Worm (Caenorhabditis elegans) whole organism, young adult: ENCODE measurements around the gene C06G4.4.

Experiments used
- B0035.1 ChIP-seq: sonication (generic microtip); optimal IDR thresholded peaks from 2 replicates; lab custom pipeline; 2016; ENCODE audit warnings: missing genetic modification characterization, mild to moderate bottlenecking, missing compliant biosample characterization, missing genotype, missing genetic modification reagents
- C17E4.6 ChIP-seq: fragments of 200-800 bp; sonication (Bioruptor generic); IDR thresholded peaks from 2 replicates; pipeline ENCODE4 v1.3.6; 2022; ENCODE audit warnings: missing genetic modification reagents, missing genetic modification characterization, missing compliant biosample characterization
- F33H1.4 ChIP-seq: fragments of 200-800 bp; sonication (Bioruptor generic); IDR thresholded peaks from 2 replicates; pipeline ENCODE4 v1.3.6; 2022; ENCODE audit warnings: missing genetic modification reagents, missing genetic modification characterization, missing compliant biosample characterization
- F37B4.10 ChIP-seq: fragments of 200-800 bp; sonication (Bioruptor generic); IDR thresholded peaks from 2 replicates; pipeline ENCODE4 v1.3.6; 2022; ENCODE audit warnings: missing genetic modification characterization, missing compliant biosample characterization
- F39B2.1 ChIP-seq: fragments of 200-800 bp; sonication (Bioruptor generic); IDR thresholded peaks from 2 replicates; pipeline ENCODE4 v1.3.6; 2022; ENCODE audit warnings: missing genetic modification reagents, missing genetic modification characterization, missing compliant biosample characterization
- F49E8.2 ChIP-seq: sonication (generic microtip); optimal IDR thresholded peaks from 3 replicates; lab custom pipeline; 2017; ENCODE audit warnings: missing genetic modification characterization, mild to moderate bottlenecking, missing compliant biosample characterization, antibody characterized with exemption, moderate library complexity; ENCODE audit not compliant: insufficient read depth
- F57A8.1 ChIP-seq: fragments of 200-800 bp; sonication (Bioruptor generic); optimal IDR thresholded peaks from 2 replicates; lab custom pipeline; 2018; ENCODE audit warnings: mild to moderate bottlenecking, missing genetic modification characterization, moderate library complexity, missing compliant biosample characterization
- K11D2.4 ChIP-seq: fragments of 200-800 bp; sonication (Bioruptor generic); IDR thresholded peaks from 2 replicates; pipeline ENCODE4 v1.3.6; 2022; ENCODE audit warnings: missing genetic modification reagents, missing genetic modification characterization, missing compliant biosample characterization
- Y53G8AR.9 ChIP-seq: fragments of 200-800 bp; sonication (Bioruptor generic); conservative IDR thresholded peaks from 2 replicates; pipeline ENCODE4 v1.3.6; 2022; ENCODE audit warnings: missing genetic modification reagents, missing genetic modification characterization, missing compliant biosample characterization
- Y67H2A.10 ChIP-seq: fragments of 200-800 bp; sonication (Bioruptor generic); conservative IDR thresholded peaks from 2 replicates; pipeline ENCODE4 v1.3.6; 2022; ENCODE audit warnings: missing genetic modification reagents, missing genetic modification characterization, missing compliant biosample characterization
- ama-1 ChIP-seq, 3 experiments: fragments of 150-350 bp in 1 of 3; sonication (generic microtip) in 2 of 3; optimal IDR thresholded peaks; 2 replicates each; lab custom pipeline; 2014 to 2018; ENCODE audit warnings: missing biosample characterization in 2 of 3, missing genetic modification characterization in 2 of 3, missing genetic modification reagents in 2 of 3
- aptf-2 ChIP-seq: fragments of 200-800 bp; sonication (Bioruptor generic); conservative IDR thresholded peaks from 2 replicates; pipeline ENCODE4 v1.3.6; 2022; ENCODE audit warnings: missing genetic modification reagents, missing genetic modification characterization, missing compliant biosample characterization
- atf-7 ChIP-seq: sonication (generic microtip); optimal IDR thresholded peaks from 2 replicates; lab custom pipeline; 2017; ENCODE audit warnings: mild to moderate bottlenecking, missing genetic modification characterization, missing compliant biosample characterization
- attf-6 ChIP-seq: fragments of 200-800 bp; sonication (Bioruptor generic); IDR thresholded peaks from 2 replicates; pipeline ENCODE4 v1.3.6; 2022; ENCODE audit warnings: missing genetic modification reagents, missing genetic modification characterization, missing compliant biosample characterization
- cebp-1 ChIP-seq, 2 experiments: fragments of 200-800 bp in 1 of 2; sonication (Bioruptor generic) in 1 of 2; sonication (generic microtip) in 1 of 2; IDR thresholded peaks in 1 of 2; optimal IDR thresholded peaks in 1 of 2; 2 replicates each; pipeline versions ENCODE4 v1.3.6 to Lab custom; 2017 to 2022; ENCODE audit warnings: missing compliant biosample characterization in 2 of 2, missing genetic modification characterization in 2 of 2, mild to moderate bottlenecking in 1 of 2, missing genetic modification reagents in 1 of 2, moderate library complexity in 1 of 2
- ceh-100 ChIP-seq: fragments of 200-800 bp; sonication (Bioruptor generic); IDR thresholded peaks from 2 replicates; pipeline ENCODE4 v1.3.6; 2022; ENCODE audit warnings: missing genetic modification reagents, missing genetic modification characterization, missing compliant biosample characterization
- chd-7 ChIP-seq: sonication (generic microtip); optimal IDR thresholded peaks from 2 replicates; lab custom pipeline; 2016; ENCODE audit warnings: mild to moderate bottlenecking, missing genetic modification characterization, moderate library complexity, missing compliant biosample characterization
- die-1 ChIP-seq: sonication (generic microtip); optimal IDR thresholded peaks from 2 replicates; lab custom pipeline; 2016; ENCODE audit warnings: missing genotype, mild to moderate bottlenecking, missing genetic modification characterization, missing compliant biosample characterization
- dpl-1 ChIP-seq: fragments of 150-350 bp; optimal IDR thresholded peaks from 2 replicates; lab custom pipeline; 2014; ENCODE audit warnings: missing biosample characterization, missing genetic modification reagents, missing genetic modification characterization
- egl-44 ChIP-seq: fragments of 200-800 bp; sonication (Bioruptor generic); IDR thresholded peaks from 2 replicates; pipeline ENCODE4 v1.3.6; 2022; ENCODE audit warnings: missing genetic modification reagents, missing genetic modification characterization, missing compliant biosample characterization
- egrh-3 ChIP-seq: fragments of 200-800 bp; sonication (Bioruptor generic); IDR thresholded peaks from 2 replicates; pipeline ENCODE4 v1.3.6; 2022; ENCODE audit warnings: missing genetic modification reagents, missing genetic modification characterization, missing compliant biosample characterization
- hrde-1 ChIP-seq: sonication (generic microtip); optimal IDR thresholded peaks from 2 replicates; lab custom pipeline; 2016; ENCODE audit warnings: missing genetic modification characterization, mild to moderate bottlenecking, missing compliant biosample characterization, moderate library complexity, missing genotype, missing genetic modification reagents, borderline replicate concordance
- hsf-1 ChIP-seq: fragments of 200-800 bp; sonication (Bioruptor generic); IDR thresholded peaks from 2 replicates; pipeline ENCODE4 v1.3.6; 2022; ENCODE audit warnings: missing genetic modification reagents, missing genetic modification characterization, missing compliant biosample characterization
- let-526 ChIP-seq: fragments of 200-800 bp; sonication (Bioruptor generic); IDR thresholded peaks from 2 replicates; pipeline ENCODE4 v1.3.6; 2022; ENCODE audit warnings: missing genetic modification reagents, missing genetic modification characterization, missing compliant biosample characterization
- lin-40 ChIP-seq: sonication (generic microtip); optimal IDR thresholded peaks from 2 replicates; lab custom pipeline; 2016; ENCODE audit warnings: missing genetic modification characterization, mild to moderate bottlenecking, missing compliant biosample characterization, missing genotype, missing genetic modification reagents
- madf-3 ChIP-seq: fragments of 200-800 bp; sonication (Bioruptor generic); IDR thresholded peaks from 2 replicates; pipeline ENCODE4 v1.3.6; 2022; ENCODE audit warnings: missing genetic modification reagents, missing genetic modification characterization, missing compliant biosample characterization
- mcd-1 ChIP-seq: fragments of 200-800 bp; sonication (Bioruptor generic); IDR thresholded peaks from 2 replicates; pipeline ENCODE4 v1.3.6; 2022; ENCODE audit warnings: missing genetic modification reagents, missing genetic modification characterization, missing compliant biosample characterization
- mel-28 ChIP-seq: sonication (generic microtip); optimal IDR thresholded peaks from 2 replicates; lab custom pipeline; 2016; ENCODE audit warnings: borderline replicate concordance, mild to moderate bottlenecking, missing genetic modification characterization, missing compliant biosample characterization
- mxl-1 ChIP-seq: sonication (generic microtip); optimal IDR thresholded peaks from 2 replicates; lab custom pipeline; 2016; ENCODE audit warnings: missing genetic modification characterization, missing compliant biosample characterization
- nfya-2 ChIP-seq: fragments of 200-800 bp; sonication (Bioruptor generic); IDR thresholded peaks from 2 replicates; pipeline ENCODE4 v1.3.6; 2022; ENCODE audit warnings: missing genetic modification reagents, missing genetic modification characterization, missing compliant biosample characterization
- nhr-120 ChIP-seq: fragments of 200-800 bp; sonication (Bioruptor generic); IDR thresholded peaks from 2 replicates; pipeline ENCODE4 v1.3.6; 2022; ENCODE audit warnings: missing genetic modification characterization, missing compliant biosample characterization
- nhr-179 ChIP-seq: sonication (generic microtip); optimal IDR thresholded peaks from 2 replicates; lab custom pipeline; 2016; ENCODE audit warnings: mild to moderate bottlenecking, missing genetic modification characterization, missing compliant biosample characterization
- nhr-27 ChIP-seq: fragments of 200-800 bp; sonication (Bioruptor generic); optimal IDR thresholded peaks from 2 replicates; lab custom pipeline; 2018; ENCODE audit warnings: mild to moderate bottlenecking, missing genetic modification characterization, moderate library complexity, missing compliant biosample characterization
- pbrm-1 ChIP-seq: fragments of 200-800 bp; sonication (Bioruptor generic); IDR thresholded peaks from 2 replicates; pipeline ENCODE4 v1.3.6; 2022; ENCODE audit warnings: missing genetic modification reagents, missing genetic modification characterization, missing compliant biosample characterization
- rcor-1 ChIP-seq: fragments of 200-800 bp; sonication (Bioruptor generic); IDR thresholded peaks from 2 replicates; pipeline ENCODE4 v1.3.6; 2022; ENCODE audit warnings: missing genetic modification reagents, missing genetic modification characterization, missing compliant biosample characterization
- sea-2 ChIP-seq: fragments of 200-800 bp; sonication (Bioruptor generic); IDR thresholded peaks from 2 replicates; pipeline ENCODE4 v1.3.6; 2022; ENCODE audit warnings: missing genetic modification characterization, missing compliant biosample characterization
- snpc-1.3 ChIP-seq: sonication (generic microtip); optimal IDR thresholded peaks from 2 replicates; lab custom pipeline; 2017; ENCODE audit warnings: missing genetic modification characterization, mild to moderate bottlenecking, missing compliant biosample characterization, antibody characterized with exemption, moderate library complexity, missing genotype, missing genetic modification reagents; ENCODE audit not compliant: insufficient read depth
- snpc-3.4 ChIP-seq: sonication (generic microtip); optimal IDR thresholded peaks from 2 replicates; lab custom pipeline; 2017; ENCODE audit warnings: missing genetic modification characterization, mild to moderate bottlenecking, missing compliant biosample characterization, antibody characterized with exemption, moderate library complexity, missing genotype, missing genetic modification reagents
- snpc-4 ChIP-seq, 5 experiments: fragments of 150-350 bp in 1 of 5; sonication (generic microtip) in 4 of 5; optimal IDR thresholded peaks; 2 replicates each; lab custom pipeline; 2014 to 2018; ENCODE audit warnings: missing genetic modification characterization in 5 of 5, missing biosample characterization in 3 of 5, antibody characterized with exemption in 2 of 5, mild to moderate bottlenecking in 2 of 5, missing compliant biosample characterization in 2 of 5, missing genotype in 2 of 5, moderate library complexity in 2 of 5, missing genetic modification reagents in 1 of 5
- tbp1 ChIP-seq: fragments of 200-800 bp; sonication (Bioruptor generic); optimal IDR thresholded peaks from 2 replicates; lab custom pipeline; 2018; ENCODE audit warnings: mild to moderate bottlenecking, missing genetic modification characterization, missing compliant biosample characterization
- tbx-9 ChIP-seq: sonication (generic microtip); optimal IDR thresholded peaks from 2 replicates; lab custom pipeline; 2016; ENCODE audit warnings: borderline replicate concordance, missing genetic modification characterization, inconsistent platforms, missing compliant biosample characterization
- tlf-1 ChIP-seq: fragments of 200-800 bp; sonication (Bioruptor generic); optimal IDR thresholded peaks from 2 replicates; lab custom pipeline; 2018; ENCODE audit warnings: mild to moderate bottlenecking, missing genetic modification characterization, missing compliant biosample characterization
- xnd-1 ChIP-seq: sonication (generic microtip); optimal IDR thresholded peaks from 2 replicates; lab custom pipeline; 2016; ENCODE audit warnings: missing genotype, missing genetic modification reagents, missing genetic modification characterization, missing compliant biosample characterization
- ztf-22 ChIP-seq: fragments of 200-800 bp; sonication (Bioruptor generic); optimal IDR thresholded peaks from 2 replicates; lab custom pipeline; 2018; ENCODE audit warnings: mild to moderate bottlenecking, missing genetic modification characterization, moderate library complexity, missing compliant biosample characterization
- ztf-25 ChIP-seq: fragments of 200-800 bp; sonication (Bioruptor generic); IDR thresholded peaks from 2 replicates; pipeline ENCODE4 v1.3.6; 2022; ENCODE audit warnings: missing genetic modification reagents, missing genetic modification characterization, missing compliant biosample characterization

Gene C06G4.4

DNA sequence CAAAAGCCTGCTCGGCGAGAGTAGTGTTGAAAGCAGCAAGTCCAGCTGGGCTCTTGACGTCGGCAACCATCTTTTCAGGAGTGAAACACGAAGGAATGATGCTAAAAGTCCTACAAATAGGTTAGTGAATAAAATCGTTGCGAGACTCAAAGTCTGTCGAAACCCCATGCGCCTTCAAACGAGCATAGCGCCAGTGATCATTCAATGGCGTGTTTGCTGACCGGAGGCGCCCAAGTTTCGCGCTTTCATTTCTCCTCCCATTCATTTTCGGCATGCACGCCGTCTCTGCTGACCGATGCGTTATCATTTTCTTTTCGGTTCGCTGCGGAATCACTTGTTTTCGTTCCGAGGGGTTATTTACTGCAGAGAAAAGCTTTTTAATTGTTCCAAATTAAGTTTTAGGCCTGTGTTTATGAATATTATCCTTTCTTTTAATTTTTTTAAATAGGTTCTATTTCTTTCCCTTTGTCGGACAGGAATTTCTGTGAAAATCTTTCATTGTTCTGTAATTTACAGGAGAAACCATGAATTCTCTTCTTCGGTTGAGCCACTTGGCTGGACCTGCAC is 4.3 kb downstream of the C06G4.4 start, which contains the start of the genes eef-1B.1 and aco-2 (continued):
- TF ChIP-seq atf-7 (tag; lab: Kevin White, UChicago) (peak; percentile 36), ztf-22 (no peak), rcor-1 (peak; percentile 67), sea-2 (no peak), ceh-100 (GFP tag; lab: Robert Waterston, UW) (peak; percentile 68), chd-7 (tag; lab: Kevin White, UChicago) (no peak), ztf-25 (GFP tag; lab: Robert Waterston, UW) (no peak), ama-1 (optimal IDR thresholded peaks at IDR 0.05; lab: Kevin White, UChicago) (peak; percentile 33), ama-1 (GFP tag; optimal IDR thresholded peaks at IDR 0.05; lab: Kevin White, UChicago) (no peak), F33H1.4 (GFP tag; lab: Robert Waterston, UW) (peak; percentile 89), pbrm-1 (peak; percentile 81), hrde-1 (tag; lab: Kevin White, UChicago) (no peak), mxl-1 (no peak), dpl-1 (peak; percentile 68), mcd-1 (GFP tag; lab: Robert Waterston, UW) (peak; percentile 88), Y67H2A.10 (GFP tag; lab: Robert Waterston, UW) (no peak), snpc-1.3 (tag; lab: Kevin White, UChicago) (peak; percentile 11), attf-6 (GFP tag; lab: Robert Waterston, UW) (no peak), nhr-120 (GFP tag; lab: Robert Waterston, UW) (no peak), B0035.1 (no peak), F39B2.1 (GFP tag; lab: Robert Waterston, UW) (no peak), tbp1 (GFP tag; lab: Kevin White, UChicago) (peak; percentile 70), tlf-1 (GFP tag; lab: Kevin White, UChicago) (peak; percentile 78), die-1 (tag; lab: Kevin White, UChicago) (no peak), lin-40 (tag; lab: Kevin White, UChicago) (peak; percentile 84), xnd-1 (tag; lab: Kevin White, UChicago) (peak; percentile 40), nfya-2 (GFP tag; lab: Robert Waterston, UW) (no peak), cebp-1 (GFP tag; IDR thresholded peaks at IDR 0.05; lab: Robert Waterston, UW) (peak; percentile 53; the same call in 1 of the 2 replicates), cebp-1 (tag; optimal IDR thresholded peaks at IDR 0.05; lab: Kevin White, UChicago) (peak; percentile 87), nhr-27 (tag; lab: Kevin White, UChicago) (no peak), aptf-2 (GFP tag; lab: Robert Waterston, UW) (no peak), let-526 (no peak), mel-28 (no peak), hsf-1 (GFP tag; lab: Robert Waterston, UW) (no peak), K11D2.4 (peak; percentile 84)

ce11 chrIII:7972687-7973086 is 4.9 kb downstream of the C06G4.4 start:
- TF ChIP-seq egrh-3 (GFP tag; lab: Robert Waterston, UW) (peak; percentile 22; the same call in 1 of the 2 replicates), egl-44 (no peak)

DNA sequence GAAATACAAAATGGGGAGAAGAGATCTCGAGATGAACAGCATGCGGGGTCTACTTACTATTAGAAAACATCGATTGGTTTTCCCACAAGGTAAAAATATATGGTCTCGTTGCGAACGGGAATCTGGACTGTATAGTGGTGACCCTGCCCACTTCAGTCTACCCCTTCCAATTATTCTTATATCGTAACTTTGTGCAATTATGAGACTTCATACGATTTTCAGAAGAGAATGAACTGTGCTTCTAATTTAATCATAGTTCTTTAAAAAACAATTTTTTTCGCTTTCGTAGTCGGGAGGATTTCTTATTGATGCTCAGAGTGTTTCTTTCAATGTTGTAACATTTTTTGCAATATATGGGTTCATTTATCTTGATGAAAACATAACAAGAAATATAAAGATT is 5.6 kb downstream of the C06G4.4 start, which contains the start of gene F54H12.5:
TSS of gene F54H12.5 (minus strand) at position 101 of the 400 bp plus-strand sequence.
- TF ChIP-seq tbx-9 (tag; lab: Kevin White, UChicago), result no peak
- TF ChIP-seq madf-3 (GFP tag; lab: Robert Waterston, UW), result 0 out of 2 replicates have a peak, but pooled peaks have one; percentile 45
- no peak for TF ChIP-seq C17E4.6 (GFP tag; lab: Robert Waterston, UW)
- no peak for TF ChIP-seq die-1 (tag; lab: Kevin White, UChicago)
- no peak for TF ChIP-seq attf-6 (GFP tag; lab: Robert Waterston, UW)
- TF ChIP-seq F37B4.10 (GFP tag; lab: Robert Waterston, UW), result no peak
- TF ChIP-seq Y53G8AR.9 (GFP tag; lab: Robert Waterston, UW), result 0 out of 2 replicates have a peak, but pooled peaks have one; percentile 36
- no peak for TF ChIP-seq snpc-4 (GFP tag; optimal IDR thresholded peaks at IDR 0.05; lab: Kevin White, UChicago)
- TF ChIP-seq snpc-4 (tag; optimal IDR thresholded peaks at IDR 0.05; lab: Kevin White, UChicago), result no peak
- no peak for TF ChIP-seq F57A8.1 (GFP tag; lab: Kevin White, UChicago)
- TF ChIP-seq nhr-179 (tag; lab: Kevin White, UChicago), result no peak
- peak; percentile 10 for TF ChIP-seq F49E8.2 (tag; lab: Kevin White, UChicago)
- peak; percentile 21 for TF ChIP-seq snpc-3.4
- no peak for TF ChIP-seq xnd-1 (tag; lab: Kevin White, UChicago)
